Fruit fly (Drosophila melanogaster) whole organism, embryonic: ENCODE data around the gene CG1494.
A peak's percentile ranks its signal among the peaks of the same experiment; 100 is the strongest.

Experiments
- Ada2b ChIP-seq: fragments of 200-800 bp; sonication (Bioruptor generic); IDR thresholded peaks from 2 replicates; pipeline ENCODE4 v1.3.6; 2022; ENCODE audit warnings: missing biosample characterization, missing genetic modification characterization
- Atf6 ChIP-seq: fragments of 200-800 bp; sonication (Bioruptor generic); IDR thresholded peaks from 2 replicates; pipeline ENCODE4 v1.3.6; 2022; ENCODE audit warnings: missing biosample characterization, missing genetic modification characterization
- B-H2 ChIP-seq: fragments of 200-800 bp; sonication (Bioruptor generic); optimal IDR thresholded peaks from 2 replicates; lab custom pipeline; 2018; ENCODE audit warnings: missing biosample characterization, mild to moderate bottlenecking, missing genetic modification characterization
- Blimp-1 ChIP-seq: fragments of 200-800 bp; sonication (Bioruptor generic); optimal IDR thresholded peaks from 3 replicates; lab custom pipeline; 2018; ENCODE audit warnings: missing biosample characterization, missing genetic modification characterization, mild to moderate bottlenecking, moderate library complexity, missing genetic modification reagents
- CG10431 ChIP-seq: fragments of 200-800 bp; sonication (Bioruptor generic); optimal IDR thresholded peaks from 3 replicates; lab custom pipeline; 2018; ENCODE audit warnings: missing biosample characterization, mild to moderate bottlenecking, missing genetic modification characterization
- CG10654 ChIP-seq: fragments of 200-800 bp; sonication (Bioruptor generic); optimal IDR thresholded peaks from 2 replicates; lab custom pipeline; 2016; ENCODE audit warnings: missing biosample characterization, missing genetic modification characterization
- CG10959 ChIP-seq: fragments of 200-800 bp; sonication (Bioruptor generic); IDR thresholded peaks from 2 replicates; pipeline ENCODE4 v1.3.6; 2022; ENCODE audit warnings: missing biosample characterization, missing genetic modification characterization
- CG11695 ChIP-seq: fragments of 200-800 bp; sonication (Bioruptor generic); IDR thresholded peaks from 3 replicates; pipeline ENCODE4 v1.3.6; 2022; ENCODE audit warnings: missing biosample characterization, missing genetic modification characterization
- CG13287 ChIP-seq: fragments of 200-800 bp; sonication (Bioruptor generic); IDR thresholded peaks from 2 replicates; pipeline ENCODE4 v1.3.6; 2022; ENCODE audit warnings: missing biosample characterization, missing genetic modification characterization; ENCODE audit not compliant: partially characterized antibody
- CG17359 ChIP-seq: fragments of 200-800 bp; sonication (Bioruptor generic); optimal IDR thresholded peaks from 3 replicates; lab custom pipeline; 2018; ENCODE audit warnings: missing biosample characterization, mild to moderate bottlenecking, missing genetic modification characterization, moderate library complexity
- CG17612 ChIP-seq: fragments of 200-800 bp; sonication (Bioruptor generic); IDR thresholded peaks from 2 replicates; pipeline ENCODE4 v1.3.6; 2022; ENCODE audit warnings: missing biosample characterization, missing genetic modification characterization
- CG17912 ChIP-seq: fragments of 200-800 bp; sonication (Bioruptor generic); optimal IDR thresholded peaks from 2 replicates; lab custom pipeline; 2018; ENCODE audit warnings: missing biosample characterization, mild to moderate bottlenecking, missing genetic modification characterization
- CG18262 ChIP-seq: fragments of 200-800 bp; optimal IDR thresholded peaks from 3 replicates; lab custom pipeline; 2019; ENCODE audit warnings: missing biosample characterization, mild to moderate bottlenecking, missing genetic modification characterization, moderate library complexity
- CG1832 ChIP-seq: fragments of 200-800 bp; sonication (Bioruptor generic); optimal IDR thresholded peaks from 2 replicates; lab custom pipeline; 2017; ENCODE audit warnings: missing biosample characterization, mild to moderate bottlenecking, missing genetic modification characterization, inconsistent platforms
- CG31365 ChIP-seq: fragments of 200-800 bp; sonication (Bioruptor generic); optimal IDR thresholded peaks from 2 replicates; lab custom pipeline; 2018; ENCODE audit warnings: missing biosample characterization, mild to moderate bottlenecking, missing genetic modification characterization
- CG43689 ChIP-seq: fragments of 200-800 bp; sonication (Bioruptor generic); IDR thresholded peaks from 2 replicates; pipeline ENCODE4 v1.3.6; 2022; ENCODE audit warnings: missing biosample characterization, missing genetic modification characterization
- CG4730 ChIP-seq: fragments of 200-800 bp; sonication (Bioruptor generic); IDR thresholded peaks from 2 replicates; pipeline ENCODE4 v1.3.6; 2022; ENCODE audit warnings: missing biosample characterization, missing genetic modification characterization
- CG7357 ChIP-seq: fragments of 200-800 bp; sonication (Bioruptor generic); IDR thresholded peaks from 3 replicates; pipeline ENCODE4 v1.3.6; 2022; ENCODE audit warnings: missing biosample characterization, missing genetic modification characterization
- CG7987 ChIP-seq: fragments of 200-800 bp; sonication (Bioruptor generic); optimal IDR thresholded peaks from 2 replicates; lab custom pipeline; 2018; ENCODE audit warnings: missing biosample characterization, mild to moderate bottlenecking, missing genetic modification characterization, moderate library complexity
- CG9727 ChIP-seq: fragments of 200-800 bp; sonication (Bioruptor generic); optimal IDR thresholded peaks from 3 replicates; lab custom pipeline; 2017; ENCODE audit warnings: missing biosample characterization, mild to moderate bottlenecking, missing genetic modification characterization
- CrebB ChIP-seq: fragments of 200-800 bp; sonication (Bioruptor generic); optimal IDR thresholded peaks from 3 replicates; lab custom pipeline; 2018; ENCODE audit warnings: missing biosample characterization, mild to moderate bottlenecking, missing genetic modification characterization
- E2f1 ChIP-seq: fragments of 200-800 bp; sonication (Bioruptor generic); IDR thresholded peaks from 2 replicates; pipeline ENCODE4 v1.3.6; 2022; ENCODE audit warnings: missing biosample characterization, missing genetic modification characterization
- Fer2 ChIP-seq: fragments of 200-800 bp; sonication (Bioruptor generic); optimal IDR thresholded peaks from 2 replicates; lab custom pipeline; 2018; ENCODE audit warnings: missing biosample characterization, mild to moderate bottlenecking, missing genetic modification characterization, moderate library complexity
- Gug ChIP-seq: fragments of 200-800 bp; sonication (Bioruptor generic); IDR thresholded peaks from 4 replicates; pipeline ENCODE4 v1.3.6; 2022; ENCODE audit warnings: missing biosample characterization, missing genetic modification characterization
- Hmx ChIP-seq: fragments of 200-800 bp; sonication (Bioruptor generic); optimal IDR thresholded peaks from 2 replicates; lab custom pipeline; 2016; ENCODE audit warnings: missing biosample characterization, missing genetic modification characterization
- Mad ChIP-seq: fragments of 200-800 bp; sonication (Bioruptor generic); optimal IDR thresholded peaks from 2 replicates; lab custom pipeline; 2016; ENCODE audit warnings: missing biosample characterization, missing genetic modification characterization
- NC2β ChIP-seq: fragments of 200-800 bp; sonication (Bioruptor generic); optimal IDR thresholded peaks from 2 replicates; lab custom pipeline; 2016; ENCODE audit warnings: missing biosample characterization, missing genetic modification characterization
- Neu2 ChIP-seq: fragments of 200-800 bp; sonication (Bioruptor generic); optimal IDR thresholded peaks from 3 replicates; lab custom pipeline; 2016; ENCODE audit warnings: missing biosample characterization, missing genetic modification characterization, borderline replicate concordance
- Oaz ChIP-seq: fragments of 200-800 bp; sonication (Bioruptor generic); IDR thresholded peaks from 2 replicates; pipeline ENCODE4 v1.3.6; 2022; ENCODE audit warnings: missing biosample characterization, missing genetic modification characterization
- Side ChIP-seq: fragments of 200-800 bp; sonication (Bioruptor generic); optimal IDR thresholded peaks from 2 replicates; lab custom pipeline; 2016; ENCODE audit warnings: missing biosample characterization, missing genetic modification characterization
- Sin3A ChIP-seq: fragments of >200 bp; optimal IDR thresholded peaks from 2 replicates; lab custom pipeline; 2018
- aop ChIP-seq: fragments of 200-800 bp; sonication (Bioruptor generic); IDR thresholded peaks from 2 replicates; pipeline ENCODE4 v1.3.6; 2022; ENCODE audit warnings: missing biosample characterization, missing genetic modification characterization
- chinmo ChIP-seq: fragments of 200-800 bp; sonication (Bioruptor generic); IDR thresholded peaks from 4 replicates; pipeline ENCODE4 v1.3.6; 2022; ENCODE audit warnings: missing biosample characterization, missing genetic modification characterization; ENCODE audit not compliant: partially characterized antibody
- corto ChIP-seq: fragments of 200-800 bp; sonication (Bioruptor generic); optimal IDR thresholded peaks from 2 replicates; lab custom pipeline; 2016; ENCODE audit warnings: missing biosample characterization, mild to moderate bottlenecking, missing genetic modification characterization, moderate library complexity
- exex ChIP-seq: fragments of 200-800 bp; sonication (Bioruptor generic); optimal IDR thresholded peaks from 4 replicates; lab custom pipeline; 2018; ENCODE audit warnings: missing biosample characterization, mild to moderate bottlenecking, missing genetic modification characterization, moderate library complexity
- eyg ChIP-seq: fragments of 200-800 bp; sonication (Bioruptor generic); optimal IDR thresholded peaks from 3 replicates; lab custom pipeline; 2016; ENCODE audit warnings: missing biosample characterization, missing genetic modification characterization
- gfzf ChIP-seq: fragments of 200-800 bp; sonication (Bioruptor generic); optimal IDR thresholded peaks from 2 replicates; lab custom pipeline; 2016; ENCODE audit warnings: missing biosample characterization, mild to moderate bottlenecking, missing genetic modification characterization, moderate library complexity
- gro ChIP-seq: fragments of 200-800 bp; sonication (Bioruptor generic); optimal IDR thresholded peaks from 2 replicates; lab custom pipeline; 2016; ENCODE audit warnings: missing biosample characterization, missing genetic modification characterization
- lbe ChIP-seq: fragments of 200-800 bp; sonication (Bioruptor generic); optimal IDR thresholded peaks from 2 replicates; lab custom pipeline; 2016; ENCODE audit warnings: missing biosample characterization, mild to moderate bottlenecking, missing genetic modification characterization
- luna ChIP-seq: fragments of 200-800 bp; sonication (Bioruptor generic); optimal IDR thresholded peaks from 2 replicates; lab custom pipeline; 2016; ENCODE audit warnings: missing biosample characterization, missing genetic modification characterization
- onecut ChIP-seq: fragments of 200-800 bp; sonication (Bioruptor generic); IDR thresholded peaks from 2 replicates; pipeline ENCODE4 v1.3.6; 2022; ENCODE audit warnings: missing biosample characterization, missing genetic modification characterization
- pros ChIP-seq: fragments of 200-800 bp; sonication (Bioruptor generic); optimal IDR thresholded peaks from 3 replicates; lab custom pipeline; 2019; ENCODE audit warnings: missing biosample characterization, mild to moderate bottlenecking, missing genetic modification characterization, moderate library complexity
- sim ChIP-seq: fragments of 200-800 bp; sonication (Bioruptor generic); IDR thresholded peaks from 2 replicates; pipeline ENCODE4 v1.3.6; 2022; ENCODE audit warnings: missing biosample characterization, missing genetic modification characterization
- sima ChIP-seq: fragments of 200-800 bp; sonication (Bioruptor generic); optimal IDR thresholded peaks from 2 replicates; lab custom pipeline; 2016; ENCODE audit warnings: missing biosample characterization, missing genetic modification characterization
- sob ChIP-seq: fragments of 200-800 bp; sonication (Bioruptor generic); IDR thresholded peaks from 2 replicates; pipeline ENCODE4 v1.3.6; 2022; ENCODE audit warnings: missing biosample characterization, missing genetic modification characterization
- stc ChIP-seq: fragments of 200-800 bp; sonication (Bioruptor generic); IDR thresholded peaks from 2 replicates; pipeline ENCODE4 v1.3.6; 2022; ENCODE audit warnings: missing biosample characterization, missing genetic modification characterization
- tap ChIP-seq: fragments of 200-800 bp; optimal IDR thresholded peaks from 3 replicates; lab custom pipeline; 2019; ENCODE audit warnings: missing biosample characterization, mild to moderate bottlenecking, missing genetic modification characterization, moderate library complexity
- vnd ChIP-seq: fragments of 200-800 bp; sonication (Bioruptor generic); IDR thresholded peaks from 3 replicates; pipeline ENCODE4 v1.3.6; 2022; ENCODE audit warnings: missing biosample characterization, missing genetic modification characterization; ENCODE audit not compliant: partially characterized antibody
- wek ChIP-seq: fragments of 200-800 bp; sonication (Bioruptor generic); optimal IDR thresholded peaks from 3 replicates; lab custom pipeline; 2018; ENCODE audit warnings: missing biosample characterization, mild to moderate bottlenecking, missing genetic modification characterization, moderate library complexity
- zen2 ChIP-seq: fragments of 200-800 bp; sonication (Bioruptor generic); IDR thresholded peaks from 3 replicates; pipeline ENCODE4 v1.3.6; 2022; ENCODE audit warnings: missing biosample characterization, missing genetic modification characterization; ENCODE audit not compliant: partially characterized antibody

CG1494 gene

dm6 chrX:21322289-21322981 lies 37.3 kb downstream of the CG1494 start (continued):
- TF ChIP-seq sim (GFP tag; lab: Robert Waterston, UW): no peak
- no peak for TF ChIP-seq stc (GFP tag; lab: Robert Waterston, UW)
- no peak for TF ChIP-seq CG17612
- 0 out of 2 replicates have a peak, but pooled peaks have one; percentile 46 for TF ChIP-seq sob (GFP tag; lab: Robert Waterston, UW)
- TF ChIP-seq E2f1 (GFP tag; lab: Robert Waterston, UW): peak; percentile 60
- peak; percentile 74 for TF ChIP-seq CG18262 (tag; lab: Kevin White, UChicago)
- no peak for TF ChIP-seq sima (GFP tag; lab: Kevin White, UChicago)
- TF ChIP-seq chinmo (GFP tag; lab: Robert Waterston, UW): no peak
- no peak for TF ChIP-seq Blimp-1 (GFP tag; lab: Kevin White, UChicago)
- TF ChIP-seq Fer2 (tag; lab: Kevin White, UChicago): peak; percentile 44
- TF ChIP-seq CG31365 (tag; lab: Kevin White, UChicago): no peak
- TF ChIP-seq CG1832 (GFP tag; lab: Kevin White, UChicago): no peak
- no peak for TF ChIP-seq lbe (GFP tag; lab: Kevin White, UChicago)
- no peak for TF ChIP-seq Sin3A (lab: Kevin White, UChicago)
- TF ChIP-seq CG13287 (GFP tag; lab: Robert Waterston, UW): no peak
- no peak for TF ChIP-seq CG10431
- no peak for TF ChIP-seq CrebB (tag; lab: Kevin White, UChicago)
- no peak for TF ChIP-seq aop (GFP tag; lab: Robert Waterston, UW)
- no peak for TF ChIP-seq NC2β (GFP tag; lab: Kevin White, UChicago)
- peak; percentile 60; the same call in 1 of the 3 replicates for TF ChIP-seq CG11695 (GFP tag; lab: Robert Waterston, UW)
- no peak for TF ChIP-seq CG7987 (GFP tag; lab: Kevin White, UChicago)
- no peak for TF ChIP-seq gro
- TF ChIP-seq Neu2: no peak
- TF ChIP-seq CG10654 (GFP tag; lab: Kevin White, UChicago): no peak
- no peak for TF ChIP-seq vnd (GFP tag; lab: Robert Waterston, UW)
- TF ChIP-seq CG43689 (GFP tag; lab: Robert Waterston, UW): no peak
- TF ChIP-seq tap (tag; lab: Kevin White, UChicago): peak; percentile 51
- no peak for TF ChIP-seq Oaz (GFP tag; lab: Robert Waterston, UW)
- no peak for TF ChIP-seq Ada2b (GFP tag; lab: Robert Waterston, UW)
- no peak for TF ChIP-seq gfzf (GFP tag; lab: Kevin White, UChicago)
- no peak for TF ChIP-seq zen2 (GFP tag; lab: Robert Waterston, UW)
- no peak for TF ChIP-seq Side (GFP tag; lab: Kevin White, UChicago)
- TF ChIP-seq CG17359 (tag; lab: Kevin White, UChicago): peak; percentile 65

dm6 chrX:21323171-21323695 lies 38.1 kb downstream of the CG1494 start:
- no peak for TF ChIP-seq wek (GFP tag; lab: Kevin White, UChicago)
- TF ChIP-seq B-H2 (GFP tag; lab: Kevin White, UChicago): no peak
- no peak for TF ChIP-seq CG9727 (GFP tag; lab: Kevin White, UChicago)
- no peak for TF ChIP-seq CG4730 (GFP tag; lab: Robert Waterston, UW)
- no peak for TF ChIP-seq CG17912
- no peak for TF ChIP-seq eyg (GFP tag; lab: Kevin White, UChicago)
- TF ChIP-seq corto (GFP tag; lab: Kevin White, UChicago): no peak
- no peak for TF ChIP-seq CG7357 (GFP tag; lab: Robert Waterston, UW)
- no peak for TF ChIP-seq Gug (GFP tag; lab: Robert Waterston, UW)
- TF ChIP-seq Hmx: no peak
- peak; percentile 81 for TF ChIP-seq onecut
- TF ChIP-seq luna: no peak
- no peak for TF ChIP-seq Mad
- no peak for TF ChIP-seq zen2 (GFP tag; lab: Robert Waterston, UW)
- TF ChIP-seq CG17612: no peak
- no peak for TF ChIP-seq exex (tag; lab: Kevin White, UChicago)
- TF ChIP-seq Atf6 (GFP tag; lab: Robert Waterston, UW): no peak
- no peak for TF ChIP-seq pros
- TF ChIP-seq CG10959 (GFP tag; lab: Robert Waterston, UW): no peak
